Fruit fly (Drosophila melanogaster) whole organism, embryonic: ENCODE measurements around the gene CG13056.
A peak's percentile ranks its signal among the peaks of the same experiment; 100 is the strongest.

Source experiments
- Abd-B ChIP-seq: fragments of 200-800 bp; sonication (Bioruptor generic); optimal IDR thresholded peaks from 2 replicates; lab custom pipeline; 2018; ENCODE audit warnings: missing biosample characterization, mild to moderate bottlenecking, missing genetic modification characterization, moderate library complexity
- Bdp1 ChIP-seq: fragments of 200-800 bp; sonication (Bioruptor generic); optimal IDR thresholded peaks from 3 replicates; lab custom pipeline; 2016; ENCODE audit warnings: missing biosample characterization, missing genetic modification characterization
- CG10267 ChIP-seq: fragments of 200-800 bp; sonication (Bioruptor generic); optimal IDR thresholded peaks from 2 replicates; lab custom pipeline; 2018; ENCODE audit warnings: missing biosample characterization, mild to moderate bottlenecking, missing genetic modification characterization, moderate library complexity
- CG10565 ChIP-seq: fragments of 200-800 bp; sonication (Bioruptor generic); optimal IDR thresholded peaks from 3 replicates; lab custom pipeline; 2016; ENCODE audit warnings: missing biosample characterization, mild to moderate bottlenecking, missing genetic modification characterization
- CG11398 ChIP-seq: fragments of 200-800 bp; sonication (Bioruptor generic); optimal IDR thresholded peaks from 2 replicates; lab custom pipeline; 2016; ENCODE audit warnings: missing biosample characterization, missing genetic modification characterization
- CG11456 ChIP-seq: fragments of 200-800 bp; sonication (Bioruptor generic); IDR thresholded peaks from 3 replicates; pipeline ENCODE4 v1.3.6; 2022; ENCODE audit warnings: missing biosample characterization, missing genetic modification characterization
- CG12236 ChIP-seq: fragments of 200-800 bp; sonication (Bioruptor generic); optimal IDR thresholded peaks from 2 replicates; lab custom pipeline; 2016; ENCODE audit warnings: missing biosample characterization, missing genetic modification characterization
- CG12744 ChIP-seq: fragments of 200-800 bp; sonication (Bioruptor generic); optimal IDR thresholded peaks from 2 replicates; lab custom pipeline; 2016; ENCODE audit warnings: missing biosample characterization, missing genetic modification characterization
- CG14965 ChIP-seq: fragments of 200-800 bp; sonication (Bioruptor generic); optimal IDR thresholded peaks from 2 replicates; lab custom pipeline; 2016; ENCODE audit warnings: missing biosample characterization, missing genetic modification characterization, borderline replicate concordance
- CG15514 ChIP-seq: fragments of 200-800 bp; sonication (Bioruptor generic); optimal IDR thresholded peaks from 3 replicates; lab custom pipeline; 2017; ENCODE audit warnings: missing biosample characterization, missing genetic modification characterization, mild to moderate bottlenecking, moderate library complexity, missing genetic modification reagents
- CG17612 ChIP-seq: fragments of 200-800 bp; sonication (Bioruptor generic); IDR thresholded peaks from 2 replicates; pipeline ENCODE4 v1.3.6; 2022; ENCODE audit warnings: missing biosample characterization, missing genetic modification characterization
- CG1792 ChIP-seq: fragments of 200-800 bp; sonication (Bioruptor generic); optimal IDR thresholded peaks from 2 replicates; lab custom pipeline; 2016; ENCODE audit warnings: missing biosample characterization, missing genetic modification characterization
- CG18764 ChIP-seq: fragments of 200-800 bp; sonication (Bioruptor generic); optimal IDR thresholded peaks from 3 replicates; lab custom pipeline; 2016; ENCODE audit warnings: missing biosample characterization, missing genetic modification characterization
- CG2875 ChIP-seq: fragments of 200-800 bp; sonication (Bioruptor generic); optimal IDR thresholded peaks from 2 replicates; lab custom pipeline; 2017; ENCODE audit warnings: missing biosample characterization, mild to moderate bottlenecking, missing genetic modification characterization, missing genetic modification reagents
- CG4424 ChIP-seq: fragments of 200-800 bp; sonication (Bioruptor generic); optimal IDR thresholded peaks from 3 replicates; lab custom pipeline; 2016; ENCODE audit warnings: missing biosample characterization, missing genetic modification characterization
- CG6813 ChIP-seq: fragments of 200-800 bp; sonication (Bioruptor generic); optimal IDR thresholded peaks from 2 replicates; lab custom pipeline; 2017; ENCODE audit warnings: missing biosample characterization, missing genetic modification characterization, mild to moderate bottlenecking, moderate library complexity, missing genetic modification reagents
- CG8281 ChIP-seq: fragments of 200-800 bp; sonication (Bioruptor generic); optimal IDR thresholded peaks from 2 replicates; lab custom pipeline; 2018; ENCODE audit warnings: missing biosample characterization, mild to moderate bottlenecking, missing genetic modification characterization, moderate library complexity
- CG8359 ChIP-seq: fragments of 200-800 bp; sonication (Bioruptor generic); optimal IDR thresholded peaks from 2 replicates; lab custom pipeline; 2017; ENCODE audit warnings: missing biosample characterization, mild to moderate bottlenecking, missing genetic modification characterization, borderline replicate concordance
- Camta ChIP-seq: fragments of 200-800 bp; sonication (Bioruptor generic); optimal IDR thresholded peaks from 2 replicates; lab custom pipeline; 2016; ENCODE audit warnings: missing biosample characterization, missing genetic modification characterization
- CkIIα-i1 ChIP-seq: fragments of 200-800 bp; sonication (Bioruptor generic); IDR thresholded peaks from 2 replicates; pipeline ENCODE4 v1.3.6; 2022; ENCODE audit warnings: missing biosample characterization, missing genetic modification characterization
- D19B ChIP-seq: fragments of 200-800 bp; sonication (Bioruptor generic); optimal IDR thresholded peaks from 2 replicates; lab custom pipeline; 2017; ENCODE audit warnings: missing biosample characterization, mild to moderate bottlenecking, missing genetic modification characterization
- Dbx ChIP-seq: fragments of 200-800 bp; sonication (Bioruptor generic); IDR thresholded peaks from 3 replicates; pipeline ENCODE4 v1.3.6; 2022; ENCODE audit warnings: missing biosample characterization, missing genetic modification characterization
- Dll ChIP-seq: fragments of 200-800 bp; sonication (Bioruptor generic); IDR thresholded peaks from 4 replicates; pipeline ENCODE4 v1.3.6; 2022; ENCODE audit warnings: missing biosample characterization, missing genetic modification characterization; ENCODE audit not compliant: partially characterized antibody
- Dref ChIP-seq: fragments of 200-800 bp; sonication (Bioruptor generic); IDR thresholded peaks from 2 replicates; pipeline ENCODE4 v1.3.6; 2022; ENCODE audit warnings: missing biosample characterization, missing genetic modification characterization
- Ets97D ChIP-seq: fragments of 200-800 bp; sonication (Bioruptor generic); optimal IDR thresholded peaks from 3 replicates; lab custom pipeline; 2016; ENCODE audit warnings: missing biosample characterization, missing genetic modification characterization
- Hr3 ChIP-seq: fragments of 200-800 bp; sonication (Bioruptor generic); optimal IDR thresholded peaks from 3 replicates; lab custom pipeline; 2016; ENCODE audit warnings: missing biosample characterization, missing genetic modification characterization
- Lhr ChIP-seq: fragments of 200-800 bp; sonication (Bioruptor generic); optimal IDR thresholded peaks from 3 replicates; lab custom pipeline; 2017; ENCODE audit warnings: mild to moderate bottlenecking, missing biosample characterization, missing genetic modification reagents, missing genetic modification characterization
- Lim3 ChIP-seq: fragments of 200-800 bp; sonication (Bioruptor generic); IDR thresholded peaks from 2 replicates; pipeline ENCODE4 v1.3.6; 2022; ENCODE audit warnings: missing biosample characterization, missing genetic modification characterization
- Myb ChIP-seq: fragments of 200-800 bp; sonication (Bioruptor generic); optimal IDR thresholded peaks from 2 replicates; lab custom pipeline; 2016; ENCODE audit warnings: missing biosample characterization, missing genetic modification characterization
- Neu2 ChIP-seq: fragments of 200-800 bp; sonication (Bioruptor generic); optimal IDR thresholded peaks from 3 replicates; lab custom pipeline; 2016; ENCODE audit warnings: missing biosample characterization, missing genetic modification characterization, borderline replicate concordance
- Rfx ChIP-seq: fragments of 200-800 bp; sonication (Bioruptor generic); IDR thresholded peaks from 2 replicates; pipeline ENCODE4 v1.3.6; 2022; ENCODE audit warnings: missing biosample characterization, missing genetic modification characterization
- Sry-δ ChIP-seq: fragments of 200-800 bp; sonication (Bioruptor generic); optimal IDR thresholded peaks from 2 replicates; lab custom pipeline; 2016; ENCODE audit warnings: missing biosample characterization, missing genetic modification characterization
- Vsx1 ChIP-seq: fragments of 200-800 bp; sonication (Bioruptor generic); optimal IDR thresholded peaks from 2 replicates; lab custom pipeline; 2017; ENCODE audit warnings: missing biosample characterization, mild to moderate bottlenecking, missing genetic modification characterization, missing genetic modification reagents
- ara ChIP-seq: fragments of 200-800 bp; sonication (Bioruptor generic); IDR thresholded peaks from 2 replicates; pipeline ENCODE4 v1.3.6; 2022; ENCODE audit warnings: missing biosample characterization, missing genetic modification characterization
- dati ChIP-seq: fragments of 200-800 bp; sonication (Bioruptor generic); IDR thresholded peaks from 2 replicates; pipeline ENCODE4 v1.3.6; 2022; ENCODE audit warnings: missing biosample characterization, missing genetic modification characterization
- dm ChIP-seq: fragments of 200-800 bp; sonication (Bioruptor generic); optimal IDR thresholded peaks from 3 replicates; lab custom pipeline; 2016; ENCODE audit warnings: missing biosample characterization, missing genetic modification characterization
- fd3F ChIP-seq: fragments of 200-800 bp; sonication (Bioruptor generic); optimal IDR thresholded peaks from 2 replicates; lab custom pipeline; 2018; ENCODE audit warnings: missing biosample characterization, mild to moderate bottlenecking, missing genetic modification characterization, moderate library complexity
- hb ChIP-seq: fragments of 200-800 bp; sonication (Bioruptor generic); IDR thresholded peaks from 3 replicates; pipeline ENCODE4 v1.3.6; 2022; ENCODE audit warnings: missing biosample characterization, missing genetic modification characterization; ENCODE audit not compliant: partially characterized antibody
- hbn ChIP-seq: fragments of 200-800 bp; sonication (Bioruptor generic); IDR thresholded peaks from 2 replicates; pipeline ENCODE4 v1.3.6; 2022; ENCODE audit warnings: missing biosample characterization, missing genetic modification characterization; ENCODE audit not compliant: partially characterized antibody
- ind ChIP-seq: fragments of 200-800 bp; sonication (Bioruptor generic); optimal IDR thresholded peaks from 3 replicates; lab custom pipeline; 2016; ENCODE audit warnings: missing biosample characterization, missing genetic modification characterization
- insv ChIP-seq, 2 experiments: fragments of 200-800 bp; sonication (Bioruptor generic); optimal IDR thresholded peaks; 3 replicates each; lab custom pipeline; 2016 to 2018; ENCODE audit warnings: missing biosample characterization in 2 of 2, missing genetic modification characterization in 2 of 2
- inv ChIP-seq: fragments of 200-800 bp; sonication (Bioruptor generic); IDR thresholded peaks from 2 replicates; pipeline ENCODE4 v1.3.6; 2022; ENCODE audit warnings: missing biosample characterization, missing genetic modification characterization; ENCODE audit not compliant: partially characterized antibody
- odd ChIP-seq: fragments of 200-800 bp; sonication (Bioruptor generic); optimal IDR thresholded peaks from 2 replicates; lab custom pipeline; 2017; ENCODE audit warnings: missing biosample characterization, mild to moderate bottlenecking, missing genetic modification characterization
- org-1 ChIP-seq: fragments of 200-800 bp; sonication (Bioruptor generic); optimal IDR thresholded peaks from 2 replicates; lab custom pipeline; 2017; ENCODE audit warnings: missing biosample characterization, missing genetic modification characterization
- salm ChIP-seq: fragments of 200-800 bp; sonication (Bioruptor generic); optimal IDR thresholded peaks from 2 replicates; lab custom pipeline; 2018; ENCODE audit warnings: missing biosample characterization, mild to moderate bottlenecking, missing genetic modification characterization
- shn ChIP-seq: fragments of 200-800 bp; sonication (Bioruptor generic); optimal IDR thresholded peaks from 3 replicates; lab custom pipeline; 2016; ENCODE audit warnings: missing biosample characterization, missing genetic modification characterization
- unc-4 ChIP-seq: fragments of 200-800 bp; sonication (Bioruptor generic); IDR thresholded peaks from 2 replicates; pipeline ENCODE4 v1.3.6; 2022; ENCODE audit warnings: missing biosample characterization, missing genetic modification characterization; ENCODE audit not compliant: partially characterized antibody
- wdn ChIP-seq: fragments of 200-800 bp; sonication (Bioruptor generic); IDR thresholded peaks from 2 replicates; pipeline ENCODE4 v1.3.6; 2022; ENCODE audit warnings: missing biosample characterization, missing genetic modification characterization

The CG13056 gene

dm6 chr3L:16377768-16378764 is 45.0 kb downstream of the CG13056 start, which contains the start of gene roq (continued):
- TF ChIP-seq Lim3 (GFP tag; lab: Robert Waterston, UW) (no peak), dm (GFP tag; lab: Kevin White, UChicago) (no peak), CkIIα-i1 (GFP tag; lab: Robert Waterston, UW) (no peak), CG2875 (GFP tag; lab: Kevin White, UChicago) (no peak), ara (GFP tag; lab: Robert Waterston, UW) (no peak), CG4424 (no peak), CG12236 (no peak), CG15514 (GFP tag; lab: Kevin White, UChicago) (peak; percentile 53), ind (GFP tag; lab: Kevin White, UChicago) (no peak), insv (GFP tag; optimal IDR thresholded peaks at IDR 0.05; lab: Kevin White, UChicago) (peak in 1 of 2 experiments; percentile 72), CG6813 (GFP tag; lab: Kevin White, UChicago) (no peak), hb (GFP tag; lab: Robert Waterston, UW) (peak; percentile 49; the same call in 1 of the 3 replicates), Dbx (GFP tag; lab: Robert Waterston, UW) (0 out of 3 replicates have a peak, but pooled peaks have one; percentile 46), CG8359 (GFP tag; lab: Kevin White, UChicago) (no peak), Sry-δ (peak; percentile 74), CG14965 (GFP tag; lab: Kevin White, UChicago) (no peak), CG8281 (tag; lab: Kevin White, UChicago) (no peak), wdn (GFP tag; lab: Robert Waterston, UW) (no peak), Myb (GFP tag; lab: Kevin White, UChicago) (peak; percentile 78), CG1792 (GFP tag; lab: Kevin White, UChicago) (no peak), D19B (GFP tag; lab: Kevin White, UChicago) (no peak), dati (GFP tag; lab: Robert Waterston, UW) (no peak), CG11456 (no peak), Hr3 (no peak), hbn (GFP tag; lab: Robert Waterston, UW) (peak; percentile 44; the same call in 1 of the 2 replicates), CG10565 (GFP tag; lab: Kevin White, UChicago) (no peak), Camta (GFP tag; lab: Kevin White, UChicago) (no peak), Abd-B (GFP tag; lab: Kevin White, UChicago) (peak; percentile 23), CG17612 (no peak), CG12744 (GFP tag; lab: Kevin White, UChicago) (no peak), unc-4 (0 out of 2 replicates have a peak, but pooled peaks have one; percentile 32), salm (tag; lab: Kevin White, UChicago) (no peak), CG11398 (no peak), Dref (GFP tag; lab: Robert Waterston, UW) (peak; percentile 91), org-1 (GFP tag; lab: Kevin White, UChicago) (no peak), Dll (GFP tag; lab: Robert Waterston, UW) (no peak), Vsx1 (GFP tag; lab: Kevin White, UChicago) (no peak), fd3F (no peak), Bdp1 (GFP tag; lab: Kevin White, UChicago) (no peak), odd (GFP tag; lab: Kevin White, UChicago) (no peak), Lhr (GFP tag; lab: Kevin White, UChicago) (peak; percentile 39), shn (GFP tag; lab: Kevin White, UChicago) (no peak), Neu2 (GFP tag; lab: Kevin White, UChicago) (no peak), CG10267 (tag; lab: Kevin White, UChicago) (peak; percentile 28), inv (GFP tag; lab: Robert Waterston, UW) (no peak), CG18764 (no peak), Ets97D (peak; percentile 70), Rfx (no peak)
